Worm (Caenorhabditis elegans): ENCODE data around the gene F56C3.3.

- TF ChIP-seq F37B4.10 (GFP tag; IDR thresholded peaks at IDR 0.05) (0 out of 2 replicates have a peak, but pooled peaks have one; percentile 84), F49E8.2 (tag; optimal IDR thresholded peaks at IDR 0.05; ENCODE audit: insufficient read depth) (no peak), lin-35 (GFP tag; optimal IDR thresholded peaks at IDR 0.05) (peak in 2 of 3 experiments; percentile 48 to 95), egl-44 (GFP tag; IDR thresholded peaks at IDR 0.05) (0 out of 2 replicates have a peak, but pooled peaks have one; percentile 51), F55B11.4 (tag; optimal IDR thresholded peaks at IDR 0.05; ENCODE audit: borderline replicate concordance, insufficient read depth) (no peak), dox-1 (GFP tag; IDR thresholded peaks at IDR 0.05) (peak; percentile 90), nfya-1 (tag; optimal IDR thresholded peaks at IDR 0.05; ENCODE audit: borderline replicate concordance, insufficient read depth) (no peak), B0035.1 (tag; optimal IDR thresholded peaks at IDR 0.05) (peak; percentile 83), unc-62 (GFP tag; optimal IDR thresholded peaks at IDR 0.05) (no peak), unc-130 (GFP tag; optimal IDR thresholded peaks at IDR 0.05) (no peak), mcd-1 (GFP tag; IDR thresholded peaks at IDR 0.05) (peak; percentile 73; the same call in 1 of the 2 replicates), tbp1 (GFP tag; optimal IDR thresholded peaks at IDR 0.05) (peak; percentile 70), C17E4.6 (GFP tag; IDR thresholded peaks at IDR 0.05) (peak; percentile 67; the same call in 1 of the 2 replicates), pbrm-1 (GFP tag; IDR thresholded peaks at IDR 0.05) (peak; percentile 84)
These were observed 31.3 kb upstream of the F56C3.3 start for ce11 chrX:1389382-1389983.
